Worm (Caenorhabditis elegans) whole organism, L2 larva: Measurements from ENCODE around the gene C37C3.11.

ENCODE experiments used
- C34F6.9 ChIP-seq: fragments of 150-350 bp; optimal IDR thresholded peaks from 2 replicates; lab custom pipeline; 2014; ENCODE audit warnings: missing biosample characterization, missing genetic modification characterization
- F13H6.1 ChIP-seq: sonication (generic microtip); optimal IDR thresholded peaks from 2 replicates; lab custom pipeline; 2016; ENCODE audit warnings: missing genetic modification characterization, missing compliant biosample characterization
- R02D3.7 ChIP-seq: fragments of 150-350 bp; optimal IDR thresholded peaks from 2 replicates; lab custom pipeline; 2014; ENCODE audit warnings: missing biosample characterization, missing genetic modification characterization
- Y55F3AM.14 ChIP-seq: fragments of 200-800 bp; sonication (Bioruptor generic); optimal IDR thresholded peaks from 2 replicates; lab custom pipeline; 2018; ENCODE audit warnings: mild to moderate bottlenecking, missing genetic modification characterization, missing compliant biosample characterization
- ZK546.5 ChIP-seq: sonication (generic microtip); optimal IDR thresholded peaks from 2 replicates; lab custom pipeline; 2017; ENCODE audit warnings: missing biosample characterization, missing genetic modification characterization
- alr-1 ChIP-seq: fragments of 150-350 bp; optimal IDR thresholded peaks from 2 replicates; lab custom pipeline; 2014; ENCODE audit warnings: missing biosample characterization, missing genetic modification characterization
- aly-2 ChIP-seq: fragments of 150-350 bp; optimal IDR thresholded peaks from 2 replicates; lab custom pipeline; 2014; ENCODE audit warnings: missing biosample characterization, missing genetic modification characterization
- ama-1 ChIP-seq: fragments of 150-350 bp; optimal IDR thresholded peaks from 2 replicates; lab custom pipeline; 2018; ENCODE audit warnings: inconsistent platforms
- blmp-1 ChIP-seq: sonication (generic microtip); optimal IDR thresholded peaks from 2 replicates; lab custom pipeline; 2017; ENCODE audit warnings: missing genetic modification characterization, mild to moderate bottlenecking, missing compliant biosample characterization, antibody characterized with exemption, moderate library complexity; ENCODE audit not compliant: insufficient read depth
- ceh-16 ChIP-seq: fragments of 150-350 bp; optimal IDR thresholded peaks from 2 replicates; lab custom pipeline; 2014; ENCODE audit warnings: missing biosample characterization, missing genetic modification characterization
- ceh-82 ChIP-seq: fragments of 150-350 bp; optimal IDR thresholded peaks from 2 replicates; lab custom pipeline; 2014; ENCODE audit warnings: missing biosample characterization, missing genetic modification characterization
- crh-2 ChIP-seq: sonication (generic microtip); optimal IDR thresholded peaks from 2 replicates; lab custom pipeline; 2017; ENCODE audit warnings: missing biosample characterization, missing genetic modification characterization
- dmd-4 ChIP-seq: sonication (generic microtip); optimal IDR thresholded peaks from 2 replicates; lab custom pipeline; 2017; ENCODE audit warnings: missing biosample characterization, missing genetic modification characterization
- egl-27 ChIP-seq: sonication (generic microtip); optimal IDR thresholded peaks from 3 replicates; lab custom pipeline; 2017; ENCODE audit warnings: missing biosample characterization, missing genetic modification reagents, missing genetic modification characterization
- elt-1 ChIP-seq: fragments of 150-350 bp; optimal IDR thresholded peaks from 2 replicates; lab custom pipeline; 2014; ENCODE audit warnings: missing biosample characterization, missing genetic modification characterization
- elt-3 ChIP-seq: sonication (generic microtip); optimal IDR thresholded peaks from 2 replicates; lab custom pipeline; 2017; ENCODE audit warnings: missing biosample characterization, missing genetic modification characterization
- fos-1 ChIP-seq: fragments of 150-350 bp; optimal IDR thresholded peaks from 2 replicates; lab custom pipeline; 2014; ENCODE audit warnings: missing biosample characterization, missing genetic modification characterization
- gmeb-1 ChIP-seq: fragments of 150-350 bp; optimal IDR thresholded peaks from 2 replicates; lab custom pipeline; 2014; ENCODE audit warnings: missing biosample characterization, missing genetic modification characterization
- lin-11 ChIP-seq: fragments of 150-350 bp; sonication (generic microtip); optimal IDR thresholded peaks from 2 replicates; lab custom pipeline; 2014; ENCODE audit warnings: missing biosample characterization, missing genetic modification characterization, inconsistent platforms, mixed read lengths
- lin-39 ChIP-seq: fragments of 150-350 bp; optimal IDR thresholded peaks from 2 replicates; lab custom pipeline; 2014; ENCODE audit warnings: missing biosample characterization, missing genetic modification reagents, missing genetic modification characterization
- mab-5 ChIP-seq: fragments of 150-350 bp; optimal IDR thresholded peaks from 2 replicates; lab custom pipeline; 2014; ENCODE audit warnings: missing biosample characterization, missing genetic modification characterization
- nhr-10 ChIP-seq: sonication (generic microtip); optimal IDR thresholded peaks from 2 replicates; lab custom pipeline; 2017; ENCODE audit warnings: missing biosample characterization, missing genetic modification characterization
- nhr-11 ChIP-seq: fragments of 150-350 bp; optimal IDR thresholded peaks from 2 replicates; lab custom pipeline; 2014; ENCODE audit warnings: missing biosample characterization, missing genetic modification characterization
- nhr-129 ChIP-seq: fragments of 150-350 bp; optimal IDR thresholded peaks from 2 replicates; lab custom pipeline; 2014; ENCODE audit warnings: missing biosample characterization, missing genetic modification characterization
- nhr-21 ChIP-seq: fragments of 150-350 bp; optimal IDR thresholded peaks from 2 replicates; lab custom pipeline; 2014; ENCODE audit warnings: missing biosample characterization, missing genetic modification characterization
- nhr-23 ChIP-seq: fragments of 150-350 bp; optimal IDR thresholded peaks from 2 replicates; lab custom pipeline; 2014; ENCODE audit warnings: missing biosample characterization, missing genetic modification reagents, missing genetic modification characterization
- nhr-237 ChIP-seq: fragments of 150-350 bp; optimal IDR thresholded peaks from 2 replicates; lab custom pipeline; 2014; ENCODE audit warnings: missing biosample characterization, missing genetic modification characterization
- nhr-25 ChIP-seq: fragments of 150-350 bp; sonication (generic microtip); optimal IDR thresholded peaks from 3 replicates; lab custom pipeline; 2014; ENCODE audit warnings: missing biosample characterization, missing genetic modification characterization
- nhr-6 ChIP-seq: fragments of 150-350 bp; optimal IDR thresholded peaks from 2 replicates; lab custom pipeline; 2014; ENCODE audit warnings: missing biosample characterization, missing genetic modification characterization
- nhr-77 ChIP-seq: fragments of 150-350 bp; optimal IDR thresholded peaks from 2 replicates; lab custom pipeline; 2014; ENCODE audit warnings: missing biosample characterization, missing genetic modification characterization
- peb-1 ChIP-seq: fragments of 150-350 bp; optimal IDR thresholded peaks from 2 replicates; lab custom pipeline; 2014; ENCODE audit warnings: missing biosample characterization, missing genetic modification characterization
- sem-4 ChIP-seq: fragments of 150-350 bp; optimal IDR thresholded peaks from 2 replicates; lab custom pipeline; 2014; ENCODE audit warnings: missing biosample characterization, missing genetic modification reagents, missing genetic modification characterization
- skn-1 ChIP-seq: sonication (generic microtip); optimal IDR thresholded peaks from 2 replicates; lab custom pipeline; 2017; ENCODE audit warnings: missing biosample characterization, missing genetic modification characterization
- sma-3 ChIP-seq: sonication (generic microtip); optimal IDR thresholded peaks from 2 replicates; lab custom pipeline; 2016; ENCODE audit warnings: missing genetic modification reagents, missing genetic modification characterization, missing compliant biosample characterization
- sma-9 ChIP-seq, 2 experiments: fragments of 150-350 bp in 1 of 2; sonication (generic microtip) in 1 of 2; optimal IDR thresholded peaks; 2 replicates each; lab custom pipeline; 2014 to 2016; ENCODE audit warnings: missing genetic modification characterization in 2 of 2, mild to moderate bottlenecking in 1 of 2, missing biosample characterization in 1 of 2, missing compliant biosample characterization in 1 of 2, missing genetic modification reagents in 1 of 2, moderate library complexity in 1 of 2
- unc-39 ChIP-seq: fragments of 150-350 bp; optimal IDR thresholded peaks from 2 replicates; lab custom pipeline; 2014; ENCODE audit warnings: missing biosample characterization, missing genetic modification characterization
- unc-55 ChIP-seq: fragments of 150-350 bp; sonication (generic microtip); optimal IDR thresholded peaks from 3 replicates; lab custom pipeline; 2014; ENCODE audit warnings: missing biosample characterization, missing genetic modification reagents, missing genetic modification characterization
- unc-62 ChIP-seq: fragments of 150-350 bp; optimal IDR thresholded peaks from 2 replicates; lab custom pipeline; 2014; ENCODE audit warnings: missing biosample characterization, missing genetic modification reagents, missing genetic modification characterization
- zag-1 ChIP-seq: fragments of 150-350 bp; optimal IDR thresholded peaks from 2 replicates; lab custom pipeline; 2014; ENCODE audit warnings: missing biosample characterization, missing genetic modification characterization
- ztf-1 ChIP-seq: fragments of 200-800 bp; sonication (Bioruptor generic); conservative IDR thresholded peaks from 2 replicates; pipeline ENCODE4 v1.3.6; 2022; ENCODE audit warnings: missing genetic modification characterization, missing compliant biosample characterization
- ztf-11 ChIP-seq: sonication (generic microtip); optimal IDR thresholded peaks from 2 replicates; lab custom pipeline; 2017; ENCODE audit warnings: missing biosample characterization, missing genetic modification characterization

C37C3.11 gene

DNA sequence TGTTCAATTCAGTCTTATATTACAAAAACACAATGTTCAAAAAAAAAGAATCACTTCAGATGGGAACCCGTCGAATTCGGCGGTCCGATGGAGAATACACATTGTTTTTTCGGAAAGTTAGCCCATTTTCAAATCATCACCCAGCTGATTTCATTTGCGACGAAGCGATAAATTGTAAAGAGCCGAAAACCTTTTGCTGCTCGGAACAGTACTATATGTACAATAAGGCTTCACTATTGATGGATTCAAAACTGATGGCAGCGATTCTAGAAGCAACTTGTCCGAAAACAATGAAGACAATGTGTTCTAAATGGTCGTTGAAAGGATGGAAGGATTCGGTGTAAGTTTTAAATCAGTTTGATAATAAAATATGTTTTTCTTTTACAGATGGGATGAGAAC lies 6.6 kb downstream of the C37C3.11 start, which contains the start of gene C37C3.1:
Gene C37C3.1, plus strand, starts transcription at position 33 of the 400 bp plus-strand sequence.
- TF ChIP-seq crh-2 (tag; lab: Kevin White, UChicago), result peak; percentile 23
- no peak for TF ChIP-seq egl-27 (tag; lab: Kevin White, UChicago)
- TF ChIP-seq fos-1 (tag; lab: Kevin White, UChicago), result no peak
- TF ChIP-seq blmp-1, result no peak
- no peak for TF ChIP-seq zag-1 (tag; lab: Kevin White, UChicago)
- no peak for TF ChIP-seq nhr-237 (tag; lab: Kevin White, UChicago)
- TF ChIP-seq nhr-77 (tag; lab: Kevin White, UChicago), result no peak
- peak; percentile 8 for TF ChIP-seq ama-1
- TF ChIP-seq ztf-1 (GFP tag; lab: Robert Waterston, UW), result no peak
- peak; percentile 3 for TF ChIP-seq nhr-25 (tag; lab: Kevin White, UChicago)
- TF ChIP-seq sma-9 (GFP tag; optimal IDR thresholded peaks at IDR 0.05; lab: Kevin White, UChicago), result peak; percentile 5
- TF ChIP-seq sma-9 (tag; optimal IDR thresholded peaks at IDR 0.05; lab: Kevin White, UChicago), result no peak
- no peak for TF ChIP-seq lin-39 (tag; lab: Kevin White, UChicago)
- no peak for TF ChIP-seq mab-5 (tag; lab: Kevin White, UChicago)
- no peak for TF ChIP-seq unc-62 (GFP tag; lab: Kevin White, UChicago)
- TF ChIP-seq F13H6.1 (tag; lab: Kevin White, UChicago), result no peak
- peak; percentile 40 for TF ChIP-seq nhr-21 (tag; lab: Kevin White, UChicago)
- no peak for TF ChIP-seq Y55F3AM.14 (GFP tag; lab: Kevin White, UChicago)
- TF ChIP-seq alr-1 (tag; lab: Kevin White, UChicago), result no peak
- TF ChIP-seq sma-3, result peak; percentile 37

ce11 chrV:7856641-7857040 lies 7.9 kb downstream of the C37C3.11 start:
- TF ChIP-seq egl-27 (tag; lab: Kevin White, UChicago), result no peak
- TF ChIP-seq ama-1, result no peak
- no peak for TF ChIP-seq crh-2 (tag; lab: Kevin White, UChicago)
- TF ChIP-seq lin-39 (tag; lab: Kevin White, UChicago), result no peak
- TF ChIP-seq mab-5 (tag; lab: Kevin White, UChicago), result no peak
- no peak for TF ChIP-seq nhr-11
- no peak for TF ChIP-seq blmp-1
- TF ChIP-seq lin-11, result no peak
- TF ChIP-seq nhr-77 (tag; lab: Kevin White, UChicago), result no peak
- no peak for TF ChIP-seq fos-1 (tag; lab: Kevin White, UChicago)
- TF ChIP-seq nhr-237 (tag; lab: Kevin White, UChicago), result no peak
- no peak for TF ChIP-seq ztf-1 (GFP tag; lab: Robert Waterston, UW)
- TF ChIP-seq gmeb-1 (tag; lab: Kevin White, UChicago), result no peak
- no peak for TF ChIP-seq elt-3 (tag; lab: Kevin White, UChicago)
- TF ChIP-seq Y55F3AM.14 (GFP tag; lab: Kevin White, UChicago), result no peak

ce11 chrV:7855382-7855994 lies 9.1 kb downstream of the C37C3.11 start, which contains the start of gene C37C3.2:
Gene C37C3.2 (plus strand): TSS chrV:7855944.
- TF ChIP-seq F13H6.1 (tag; lab: Kevin White, UChicago) (no peak), nhr-129 (no peak), ama-1 (peak; percentile 5), nhr-21 (tag; lab: Kevin White, UChicago) (no peak), Y55F3AM.14 (GFP tag; lab: Kevin White, UChicago) (peak; percentile 37), unc-62 (GFP tag; lab: Kevin White, UChicago) (no peak), nhr-25 (tag; lab: Kevin White, UChicago) (no peak), C34F6.9 (tag; lab: Kevin White, UChicago) (no peak), fos-1 (tag; lab: Kevin White, UChicago) (no peak), ztf-11 (tag; lab: Kevin White, UChicago) (no peak), R02D3.7 (no peak), nhr-6 (tag; lab: Kevin White, UChicago) (no peak), peb-1 (no peak), alr-1 (tag; lab: Kevin White, UChicago) (no peak), skn-1 (tag; lab: Kevin White, UChicago) (no peak), dmd-4 (tag; lab: Kevin White, UChicago) (no peak), unc-55 (GFP tag; lab: Kevin White, UChicago) (no peak)
- TF ChIP-seq, all 48 proteins: peak for 2

DNA sequence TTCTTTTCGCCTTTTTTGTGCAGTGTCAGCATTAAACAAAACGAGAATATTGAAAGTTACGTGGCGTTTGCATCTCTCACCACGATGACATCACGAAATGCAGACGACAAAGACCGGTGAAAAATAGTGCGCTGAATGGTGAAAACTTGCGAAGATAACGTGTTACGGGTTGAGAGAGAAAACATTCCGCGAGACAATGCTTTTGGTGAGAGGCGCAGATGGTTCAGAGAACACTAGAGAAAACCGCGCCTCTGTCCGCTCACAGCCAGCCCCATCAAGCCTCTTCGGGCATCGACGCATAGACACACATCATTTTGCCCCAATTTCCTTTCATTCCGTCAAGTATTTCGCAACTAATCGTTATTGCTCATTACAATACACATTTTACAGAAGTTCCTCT lies 10.0 kb downstream of the C37C3.11 start, which contains the start of the genes C37C3.9 and C37C3.18:
Gene C37C3.9, minus strand, starts transcription at position 98 of the 400 bp plus-strand sequence.
Gene C37C3.18, plus strand, starts transcription at position 391 of the 400 bp plus-strand sequence.
- TF ChIP-seq fos-1 (tag; lab: Kevin White, UChicago) (peak; percentile 85), ceh-16 (no peak), skn-1 (tag; lab: Kevin White, UChicago) (peak; percentile 80), nhr-6 (tag; lab: Kevin White, UChicago) (peak; percentile 56), sma-3 (peak; percentile 63), ZK546.5 (tag; lab: Kevin White, UChicago) (no peak), zag-1 (tag; lab: Kevin White, UChicago) (no peak), unc-39 (tag; lab: Kevin White, UChicago) (no peak), aly-2 (tag; lab: Kevin White, UChicago) (no peak), ceh-82 (tag; lab: Kevin White, UChicago) (no peak), unc-55 (GFP tag; lab: Kevin White, UChicago) (peak; percentile 81), elt-1 (no peak), sem-4 (tag; lab: Kevin White, UChicago) (peak; percentile 45), nhr-23 (tag; lab: Kevin White, UChicago) (no peak), ztf-11 (tag; lab: Kevin White, UChicago) (no peak), nhr-11 (no peak), blmp-1 (peak; percentile 65), nhr-10 (tag; lab: Kevin White, UChicago) (no peak), ztf-1 (GFP tag; lab: Robert Waterston, UW) (no peak), C34F6.9 (tag; lab: Kevin White, UChicago) (peak; percentile 86), dmd-4 (tag; lab: Kevin White, UChicago) (no peak), nhr-77 (tag; lab: Kevin White, UChicago) (no peak), F13H6.1 (tag; lab: Kevin White, UChicago) (peak; percentile 79), R02D3.7 (no peak), unc-62 (GFP tag; lab: Kevin White, UChicago) (no peak), Y55F3AM.14 (GFP tag; lab: Kevin White, UChicago) (no peak), lin-11 (peak; percentile 95), gmeb-1 (tag; lab: Kevin White, UChicago) (peak; percentile 74)
